Fruit fly (Drosophila melanogaster): ENCODE data around the gene CG32119.

DNA sequence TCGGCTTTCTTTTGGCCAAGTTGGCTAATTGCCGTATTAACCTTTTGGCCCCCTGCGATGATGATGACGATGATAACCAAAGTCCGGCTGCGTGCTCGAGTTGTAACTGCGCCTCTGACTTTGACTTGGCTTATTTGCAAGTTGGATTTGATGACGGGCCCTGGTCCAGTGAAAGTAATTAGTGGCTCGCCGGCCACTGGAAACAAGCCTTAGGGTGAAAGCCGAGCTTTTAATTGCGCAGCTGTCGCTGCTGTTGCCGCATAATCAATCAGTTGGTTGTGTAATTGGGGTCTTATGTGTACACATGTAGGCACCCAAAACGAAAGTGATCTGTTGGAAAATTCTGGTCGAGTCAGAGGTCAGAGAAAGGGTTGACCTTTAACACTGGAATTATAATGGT lies 5.8 kb upstream of the CG32119 start:
- TF ChIP-seq CG4318 (GFP tag; optimal IDR thresholded peaks at IDR 0.05), result no peak
- TF ChIP-seq Hr39 (GFP tag; optimal IDR thresholded peaks at IDR 0.05), result no peak
